Worm (Caenorhabditis elegans): Measurements from ENCODE around the gene F31F6.2.

DNA sequence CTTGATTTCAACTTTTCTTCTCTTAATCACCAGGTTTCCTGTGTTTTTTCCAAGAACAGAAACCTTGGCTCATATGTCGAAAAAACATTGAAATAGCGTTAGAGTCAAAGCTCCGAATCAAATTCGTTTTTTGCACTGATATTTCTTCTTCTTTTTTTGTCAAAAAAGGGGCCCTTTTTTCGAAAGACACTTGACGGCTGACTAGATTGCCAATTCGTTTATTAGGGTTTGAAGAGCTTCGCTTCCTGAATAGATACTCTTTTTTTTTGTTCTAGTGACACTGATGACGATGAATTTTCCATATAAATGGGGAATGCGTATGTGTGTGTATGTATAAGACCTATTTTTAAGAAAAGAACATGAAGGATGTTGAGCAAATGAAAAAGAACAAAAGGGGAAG, 45.1 kb upstream of the F31F6.2 start:
- TF ChIP-seq efl-1 (GFP tag; optimal IDR thresholded peaks at IDR 0.05) (no peak), unc-62 (GFP tag; optimal IDR thresholded peaks at IDR 0.05) (no peak)
